Fruit fly (Drosophila melanogaster) whole organism, wandering third instar larva: ENCODE results near the gene lectin-37Da.

Experiments
- Abd-B ChIP-seq: fragments of >200 bp; optimal IDR thresholded peaks from 2 replicates; lab custom pipeline; 2017; ENCODE audit warnings: missing biosample characterization, missing genetic modification characterization
- CG9705 ChIP-seq: fragments of 200-800 bp; sonication (Bioruptor generic); optimal IDR thresholded peaks from 2 replicates; lab custom pipeline; 2018; ENCODE audit warnings: missing biosample characterization, mild to moderate bottlenecking, missing genetic modification characterization
- Hr78 ChIP-seq: fragments of >200 bp; optimal IDR thresholded peaks from 2 replicates; lab custom pipeline; 2017; ENCODE audit warnings: missing biosample characterization, missing genetic modification characterization
- brk ChIP-seq: fragments of 200-800 bp; sonication (Bioruptor generic); optimal IDR thresholded peaks from 2 replicates; lab custom pipeline; 2016; ENCODE audit warnings: missing biosample characterization, mild to moderate bottlenecking, missing genetic modification characterization
- h ChIP-seq: fragments of 200-800 bp; sonication (Bioruptor generic); optimal IDR thresholded peaks from 3 replicates; lab custom pipeline; 2016; ENCODE audit warnings: missing biosample characterization, mild to moderate bottlenecking, missing genetic modification characterization
- lola ChIP-seq: fragments of >200 bp; optimal IDR thresholded peaks from 2 replicates; lab custom pipeline; 2017; ENCODE audit warnings: missing biosample characterization, missing genetic modification characterization
- pan ChIP-seq: fragments of >200 bp; optimal IDR thresholded peaks from 2 replicates; lab custom pipeline; 2017
- psq ChIP-seq: fragments of 200-800 bp; sonication (Bioruptor generic); optimal IDR thresholded peaks from 3 replicates; lab custom pipeline; 2017; ENCODE audit warnings: missing biosample characterization, mild to moderate bottlenecking, missing genetic modification characterization, moderate library complexity

DNA sequence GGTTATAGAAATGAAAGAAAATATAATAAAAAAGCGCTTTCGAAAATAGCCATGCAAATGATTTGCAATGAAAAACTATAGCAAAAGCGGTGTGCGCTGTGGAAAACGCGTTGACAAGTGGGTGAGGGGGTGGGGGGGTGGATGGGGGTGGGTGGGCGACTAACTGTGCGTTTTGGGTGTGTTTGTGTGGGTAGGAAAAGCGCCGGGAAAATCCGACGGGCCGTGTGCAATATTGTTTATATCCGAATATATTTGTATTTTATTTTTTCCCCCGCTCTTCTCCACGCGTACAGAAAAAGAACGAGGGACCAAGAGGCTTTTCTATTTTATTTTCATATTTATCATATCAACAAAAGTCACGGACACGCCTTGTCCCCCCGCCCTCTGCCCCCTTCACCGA lies 11.7 kb upstream of the lectin-37Da start:
- TF ChIP-seq psq (GFP tag; lab: Kevin White, UChicago) = no peak
- no peak for TF ChIP-seq Abd-B (GFP tag; lab: Kevin White, UChicago)
- no peak for TF ChIP-seq brk (GFP tag; lab: Kevin White, UChicago)
- TF ChIP-seq Hr78 = no peak
- TF ChIP-seq CG9705 (GFP tag; lab: Kevin White, UChicago) = no peak
- no peak for TF ChIP-seq h (GFP tag; lab: Kevin White, UChicago)
- no peak for TF ChIP-seq pan (lab: Kevin White, UChicago)
- TF ChIP-seq lola (GFP tag; lab: Kevin White, UChicago) = no peak
